Fruit fly (Drosophila melanogaster): ENCODE data around the gene mat.

mat gene

DNA sequence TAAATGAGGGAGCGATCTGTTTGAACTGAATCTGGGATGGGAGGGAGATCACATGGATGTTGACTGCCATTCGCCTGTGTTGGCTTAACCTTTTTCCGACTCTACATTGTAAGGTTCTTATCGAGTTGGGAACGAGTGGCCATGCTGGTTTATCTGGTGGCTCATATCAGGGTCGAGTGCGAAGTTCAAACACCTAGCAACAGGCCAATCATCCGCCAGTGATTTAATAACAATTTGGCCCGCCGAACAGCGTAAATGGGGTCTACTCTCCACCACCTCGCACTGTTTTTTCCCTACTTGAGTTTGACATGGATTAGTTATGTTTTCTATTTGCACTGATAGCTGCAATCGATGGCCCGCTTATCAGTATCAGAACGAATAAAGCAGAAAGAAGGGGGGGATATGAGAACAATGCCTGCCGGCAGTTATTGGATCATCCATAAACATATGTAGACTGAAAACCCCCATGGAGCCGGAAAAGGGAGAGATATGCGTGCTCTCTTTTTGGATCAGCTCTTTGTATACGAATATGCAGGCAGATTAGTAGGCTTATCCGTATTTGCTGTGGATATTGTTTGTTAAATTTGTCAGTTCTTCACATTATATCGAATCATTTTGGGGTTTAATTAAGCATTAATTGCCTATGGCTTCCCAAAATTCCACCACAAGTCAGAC lies 15.1 kb upstream of the mat start:
- TF ChIP-seq Rel (GFP tag; optimal IDR thresholded peaks at IDR 0.05) (no peak), Rel (tag; optimal IDR thresholded peaks at IDR 0.05) (peak; percentile 16), sage (GFP tag; optimal IDR thresholded peaks at IDR 0.05) (no peak)

DNA sequence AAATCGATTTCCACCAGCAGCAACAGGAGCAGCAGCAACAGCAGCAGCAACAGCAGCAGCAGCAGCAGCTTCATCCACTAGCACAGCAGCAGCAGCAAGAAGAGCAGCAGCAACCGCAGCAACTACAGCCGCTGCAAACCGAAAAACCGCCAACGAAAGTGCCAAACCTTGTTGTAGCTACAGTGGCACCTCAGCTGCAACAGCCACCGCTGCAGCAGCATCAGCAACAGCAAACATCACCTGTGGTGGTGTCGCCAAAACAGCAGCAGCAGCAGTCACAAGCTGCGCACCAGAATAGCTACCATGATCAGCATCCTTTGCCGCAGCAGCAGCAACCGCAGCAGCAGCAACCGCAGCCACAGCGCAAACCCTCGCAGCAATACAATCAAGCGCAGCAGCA lies 14.3 kb upstream of the mat start:
- no peak for TF ChIP-seq Mio (GFP tag; optimal IDR thresholded peaks at IDR 0.05)
- TF ChIP-seq Abd-B (GFP tag; optimal IDR thresholded peaks at IDR 0.05): no peak
- no peak for TF ChIP-seq Vsx2 (GFP tag; optimal IDR thresholded peaks at IDR 0.05; ENCODE audit: partially characterized antibody)
- TF ChIP-seq CG32264 (GFP tag; optimal IDR thresholded peaks at IDR 0.05): no peak
- peak; percentile 97 for TF ChIP-seq Dfd (GFP tag; optimal IDR thresholded peaks at IDR 0.05)

DNA sequence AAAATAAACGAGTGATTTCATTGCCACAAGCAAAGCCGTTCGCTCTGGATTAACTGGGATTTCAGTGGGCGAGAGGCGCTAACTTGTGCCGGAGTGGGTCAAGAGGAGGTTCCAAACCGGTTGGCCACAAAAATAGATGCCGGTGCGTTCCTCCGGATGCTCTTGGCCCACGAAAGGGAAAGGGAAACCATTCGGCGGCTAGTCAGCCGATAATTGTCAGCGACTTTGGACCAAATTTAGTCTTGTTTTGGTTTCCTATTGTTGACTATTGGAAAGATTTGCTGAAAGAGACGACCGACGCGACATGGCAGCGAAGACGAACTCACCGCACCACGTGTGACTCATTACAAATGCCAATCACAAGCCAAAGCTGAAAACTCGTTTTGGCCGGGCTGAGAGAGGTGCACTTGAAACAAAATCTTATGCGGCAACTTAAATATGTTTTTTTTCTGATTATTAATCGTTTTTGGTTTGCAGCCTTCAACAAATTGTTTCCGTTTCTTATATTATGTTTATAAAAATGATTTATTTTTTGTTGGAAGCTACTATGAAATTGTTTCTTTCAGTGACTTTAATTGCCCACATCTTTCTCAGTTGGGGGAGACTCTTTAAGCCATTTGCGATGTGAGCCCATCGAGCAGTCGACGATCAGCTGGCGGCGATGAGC lies 7.3 kb upstream of the mat start, which contains the start of gene CG34056:
Gene CG34056 (plus strand): TSS at position 638 of the 667 bp plus-strand sequence.
- TF ChIP-seq jim (GFP tag; optimal IDR thresholded peaks at IDR 0.05): no peak
- TF ChIP-seq HLH106 (tag; optimal IDR thresholded peaks at IDR 0.05): peak; percentile 97
- peak; percentile 97 for TF ChIP-seq CG32264 (GFP tag; optimal IDR thresholded peaks at IDR 0.05)
- TF ChIP-seq Dif (GFP tag; optimal IDR thresholded peaks at IDR 0.05; ENCODE audit: partially characterized antibody): no peak
- peak; percentile 40 for TF ChIP-seq Mio (GFP tag; optimal IDR thresholded peaks at IDR 0.05)
- peak; percentile 94 for TF ChIP-seq Sp1 (GFP tag; optimal IDR thresholded peaks at IDR 0.05)
- peak; percentile 95 for TF ChIP-seq woc (GFP tag; optimal IDR thresholded peaks at IDR 0.05)
- peak; percentile 97 for TF ChIP-seq sage (GFP tag; optimal IDR thresholded peaks at IDR 0.05)
- TF ChIP-seq dsf (GFP tag; optimal IDR thresholded peaks at IDR 0.05; ENCODE audit: borderline replicate concordance): peak; percentile 90
- no peak for TF ChIP-seq Dfd (GFP tag; optimal IDR thresholded peaks at IDR 0.05)
- TF ChIP-seq N (GFP tag; optimal IDR thresholded peaks at IDR 0.05): no peak
- TF ChIP-seq Myc (optimal IDR thresholded peaks at IDR 0.05): no peak
- no peak for TF ChIP-seq Hr78 (GFP tag; optimal IDR thresholded peaks at IDR 0.05)
- peak; percentile 81 for TF ChIP-seq sv (GFP tag; optimal IDR thresholded peaks at IDR 0.05)
- peak; percentile 97 for TF ChIP-seq OdsH (GFP tag; optimal IDR thresholded peaks at IDR 0.05)
- peak; percentile 95 for TF ChIP-seq ey (GFP tag; optimal IDR thresholded peaks at IDR 0.05)
- TF ChIP-seq br (GFP tag; optimal IDR thresholded peaks at IDR 0.05): peak; percentile 95
- peak; percentile 82 for TF ChIP-seq Hr83 (GFP tag; optimal IDR thresholded peaks at IDR 0.05; ENCODE audit: poor library complexity, severe bottlenecking)
- TF ChIP-seq Hnf4 (GFP tag; optimal IDR thresholded peaks at IDR 0.05): peak; percentile 96
- peak; percentile 97 for TF ChIP-seq Rel (GFP tag; optimal IDR thresholded peaks at IDR 0.05)
- TF ChIP-seq Rel (tag; optimal IDR thresholded peaks at IDR 0.05): peak; percentile 86
- no peak for TF ChIP-seq usp (GFP tag; optimal IDR thresholded peaks at IDR 0.05)
- peak; percentile 96 for TF ChIP-seq CG9705 (GFP tag; optimal IDR thresholded peaks at IDR 0.05)
- no peak for TF ChIP-seq pan (optimal IDR thresholded peaks at IDR 0.05)
- peak; percentile 91 for TF ChIP-seq psq (GFP tag; optimal IDR thresholded peaks at IDR 0.05)
- peak; percentile 94 for TF ChIP-seq CrebA (GFP tag; optimal IDR thresholded peaks at IDR 0.05; ENCODE audit: borderline replicate concordance)
- TF ChIP-seq h (GFP tag; optimal IDR thresholded peaks at IDR 0.05): peak; percentile 98
- TF ChIP-seq dmrt93B (GFP tag; optimal IDR thresholded peaks at IDR 0.05): peak; percentile 95
- TF ChIP-seq foxo (GFP tag; optimal IDR thresholded peaks at IDR 0.05): peak; percentile 89 to 97
- peak; percentile 98 for TF ChIP-seq fru (GFP tag; optimal IDR thresholded peaks at IDR 0.05)
- TF ChIP-seq GATAd (GFP tag; optimal IDR thresholded peaks at IDR 0.05): peak; percentile 40
- no peak for TF ChIP-seq dl (GFP tag; optimal IDR thresholded peaks at IDR 0.05; ENCODE audit: insufficient read depth in 1 of 2, partially characterized antibody in 2 of 2)
- TF ChIP-seq Vsx2 (GFP tag; optimal IDR thresholded peaks at IDR 0.05; ENCODE audit: partially characterized antibody): no peak
- peak; percentile 97 for TF ChIP-seq rgr (GFP tag; optimal IDR thresholded peaks at IDR 0.05)
- peak; percentile 95 for TF ChIP-seq Jra (GFP tag; optimal IDR thresholded peaks at IDR 0.05)
- TF ChIP-seq lola (GFP tag; optimal IDR thresholded peaks at IDR 0.05): no peak
- peak; percentile 96 for TF ChIP-seq brk (GFP tag; optimal IDR thresholded peaks at IDR 0.05)
- TF ChIP-seq Abd-B (GFP tag; optimal IDR thresholded peaks at IDR 0.05): no peak
- peak; percentile 84 for TF ChIP-seq tai (GFP tag; optimal IDR thresholded peaks at IDR 0.05)

All from whole organism, wandering third instar larva.